Fruit fly (Drosophila melanogaster) whole organism, prepupa: Measurements from ENCODE around the gene raw.

Experiments
- Blimp-1 ChIP-seq: fragments of 200-800 bp; sonication (Bioruptor generic); optimal IDR thresholded peaks from 3 replicates; lab custom pipeline; 2017; ENCODE audit warnings: missing biosample characterization, missing genetic modification characterization, mild to moderate bottlenecking, moderate library complexity, missing genetic modification reagents
- CG10631 ChIP-seq: fragments of 200-800 bp; sonication (Bioruptor generic); optimal IDR thresholded peaks from 2 replicates; lab custom pipeline; 2016; ENCODE audit warnings: missing biosample characterization, missing genetic modification characterization
- CG10669 ChIP-seq: fragments of 200-800 bp; sonication (Bioruptor generic); optimal IDR thresholded peaks from 3 replicates; lab custom pipeline; 2018; ENCODE audit warnings: missing biosample characterization, mild to moderate bottlenecking, missing genetic modification characterization, moderate library complexity
- CG11294 ChIP-seq: fragments of 200-800 bp; sonication (Bioruptor generic); IDR thresholded peaks from 2 replicates; pipeline ENCODE4 v1.3.6; 2022; ENCODE audit warnings: missing biosample characterization, missing genetic modification characterization
- CG11762 ChIP-seq: fragments of 200-800 bp; sonication (Bioruptor generic); optimal IDR thresholded peaks from 3 replicates; lab custom pipeline; 2016; ENCODE audit warnings: missing biosample characterization, missing genetic modification characterization; ENCODE audit not compliant: insufficient read depth
- CG11902 ChIP-seq: fragments of 200-800 bp; sonication (Bioruptor generic); optimal IDR thresholded peaks from 3 replicates; lab custom pipeline; 2016; ENCODE audit warnings: missing biosample characterization, missing genetic modification characterization
- CG15336 ChIP-seq: fragments of 200-800 bp; sonication (Bioruptor generic); IDR thresholded peaks from 2 replicates; pipeline ENCODE4 v1.3.6; 2022; ENCODE audit warnings: missing biosample characterization, missing genetic modification characterization
- CG1621 ChIP-seq: fragments of 200-800 bp; sonication (Bioruptor generic); optimal IDR thresholded peaks from 3 replicates; lab custom pipeline; 2018; ENCODE audit warnings: missing biosample characterization, mild to moderate bottlenecking, missing genetic modification characterization
- CG16779 ChIP-seq: fragments of 200-800 bp; sonication (Bioruptor generic); optimal IDR thresholded peaks from 3 replicates; lab custom pipeline; 2017; ENCODE audit warnings: missing biosample characterization, mild to moderate bottlenecking, missing genetic modification characterization
- CG3032 ChIP-seq: fragments of 200-800 bp; optimal IDR thresholded peaks from 2 replicates; lab custom pipeline; 2019; ENCODE audit warnings: missing biosample characterization, mild to moderate bottlenecking, missing genetic modification characterization, moderate library complexity
- CG32006 ChIP-seq: fragments of 200-800 bp; sonication (Bioruptor generic); optimal IDR thresholded peaks from 3 replicates; lab custom pipeline; 2017; ENCODE audit warnings: missing biosample characterization, mild to moderate bottlenecking, missing genetic modification characterization
- CG34406 ChIP-seq: fragments of 200-800 bp; sonication (Bioruptor generic); optimal IDR thresholded peaks from 3 replicates; lab custom pipeline; 2016; ENCODE audit warnings: missing biosample characterization, missing genetic modification characterization
- CG3919 ChIP-seq: fragments of 200-800 bp; sonication (Bioruptor generic); optimal IDR thresholded peaks from 3 replicates; lab custom pipeline; 2016; ENCODE audit warnings: missing biosample characterization, missing genetic modification characterization
- CG4318 ChIP-seq: fragments of 200-800 bp; sonication (Bioruptor generic); optimal IDR thresholded peaks from 3 replicates; lab custom pipeline; 2017; ENCODE audit warnings: missing biosample characterization, mild to moderate bottlenecking, missing genetic modification characterization
- CG6163 ChIP-seq: fragments of 200-800 bp; sonication (Bioruptor generic); IDR thresholded peaks from 3 replicates; pipeline ENCODE4 v1.3.6; 2022; ENCODE audit warnings: missing biosample characterization, missing genetic modification characterization
- CG6276 ChIP-seq: fragments of 200-800 bp; sonication (Bioruptor generic); optimal IDR thresholded peaks from 2 replicates; lab custom pipeline; 2017; ENCODE audit warnings: missing biosample characterization, mild to moderate bottlenecking, missing genetic modification characterization
- CG6792 ChIP-seq: fragments of 200-800 bp; sonication (Bioruptor generic); optimal IDR thresholded peaks from 3 replicates; lab custom pipeline; 2016; ENCODE audit warnings: missing biosample characterization, missing genetic modification characterization
- CG6808 ChIP-seq: fragments of 200-800 bp; sonication (Bioruptor generic); optimal IDR thresholded peaks from 3 replicates; lab custom pipeline; 2017; ENCODE audit warnings: missing biosample characterization, missing genetic modification characterization, mild to moderate bottlenecking, moderate library complexity, missing genetic modification reagents
- CG6854 ChIP-seq: fragments of 200-800 bp; sonication (Bioruptor generic); optimal IDR thresholded peaks from 2 replicates; lab custom pipeline; 2017; ENCODE audit warnings: missing biosample characterization, mild to moderate bottlenecking, missing genetic modification characterization
- CG7368 ChIP-seq: fragments of 200-800 bp; sonication (Bioruptor generic); optimal IDR thresholded peaks from 3 replicates; lab custom pipeline; 2016; ENCODE audit warnings: missing biosample characterization, missing genetic modification characterization
- CG8119 ChIP-seq: fragments of 200-800 bp; sonication (Bioruptor generic); IDR thresholded peaks from 3 replicates; pipeline ENCODE4 v1.3.6; 2022; ENCODE audit warnings: missing biosample characterization, missing genetic modification characterization
- CG8319 ChIP-seq: fragments of 200-800 bp; sonication (Bioruptor generic); optimal IDR thresholded peaks from 3 replicates; lab custom pipeline; 2016; ENCODE audit warnings: missing biosample characterization, missing genetic modification characterization
- CG8632 ChIP-seq: fragments of 200-800 bp; sonication (Bioruptor generic); optimal IDR thresholded peaks from 3 replicates; lab custom pipeline; 2016; ENCODE audit warnings: missing biosample characterization, missing genetic modification characterization
- CG9139 ChIP-seq: fragments of 200-800 bp; sonication (Bioruptor generic); optimal IDR thresholded peaks from 3 replicates; lab custom pipeline; 2017; ENCODE audit warnings: missing biosample characterization, mild to moderate bottlenecking, missing genetic modification characterization
- Eip78C ChIP-seq: fragments of 200-800 bp; sonication (Bioruptor generic); peaks from one replicate; lab custom pipeline; 2016; ENCODE audit warnings: missing biosample characterization, missing genetic modification characterization
- Eip93F ChIP-seq: fragments of 200-800 bp; sonication (Bioruptor generic); optimal IDR thresholded peaks from 2 replicates; lab custom pipeline; 2016; ENCODE audit warnings: missing biosample characterization, mild to moderate bottlenecking, missing genetic modification characterization
- Ets21C ChIP-seq: fragments of 200-800 bp; sonication (Bioruptor generic); optimal IDR thresholded peaks from 3 replicates; lab custom pipeline; 2016; ENCODE audit warnings: missing biosample characterization, missing genetic modification characterization
- Ets96B ChIP-seq: fragments of 200-800 bp; optimal IDR thresholded peaks from 2 replicates; lab custom pipeline; 2019; ENCODE audit warnings: missing biosample characterization, mild to moderate bottlenecking, missing genetic modification characterization, moderate library complexity
- Gug ChIP-seq: fragments of 200-800 bp; sonication (Bioruptor generic); IDR thresholded peaks from 2 replicates; pipeline ENCODE4 v1.3.6; 2022; ENCODE audit warnings: missing biosample characterization, missing genetic modification characterization
- Hr38 ChIP-seq: sonication (Bioruptor generic); optimal IDR thresholded peaks from 2 replicates; lab custom pipeline; 2016; ENCODE audit warnings: missing biosample characterization, missing genetic modification characterization
- Hr39 ChIP-seq: fragments of 200-800 bp; sonication (Bioruptor generic); optimal IDR thresholded peaks from 2 replicates; lab custom pipeline; 2016; ENCODE audit warnings: missing biosample characterization, missing genetic modification characterization
- Hr4 ChIP-seq: fragments of 200-800 bp; sonication (Bioruptor generic); optimal IDR thresholded peaks from 3 replicates; lab custom pipeline; 2016; ENCODE audit warnings: missing biosample characterization, missing genetic modification characterization
- Lpt ChIP-seq: fragments of 200-800 bp; sonication (Bioruptor generic); optimal IDR thresholded peaks from 3 replicates; lab custom pipeline; 2016; ENCODE audit warnings: missing biosample characterization, missing genetic modification characterization
- Smox ChIP-seq: fragments of 200-800 bp; sonication (Bioruptor generic); optimal IDR thresholded peaks from 3 replicates; lab custom pipeline; 2016; ENCODE audit warnings: missing biosample characterization, missing genetic modification characterization
- Sox102F ChIP-seq: fragments of 200-800 bp; sonication (Bioruptor generic); optimal IDR thresholded peaks from 2 replicates; lab custom pipeline; 2016; ENCODE audit warnings: missing biosample characterization, mild to moderate bottlenecking, missing genetic modification characterization
- achi ChIP-seq: fragments of 200-800 bp; sonication (Bioruptor generic); optimal IDR thresholded peaks from 3 replicates; lab custom pipeline; 2016; ENCODE audit warnings: missing biosample characterization, missing genetic modification characterization
- acj6 ChIP-seq: fragments of 200-800 bp; sonication (Bioruptor generic); optimal IDR thresholded peaks from 3 replicates; lab custom pipeline; 2016; ENCODE audit warnings: missing biosample characterization, missing genetic modification characterization
- cyc ChIP-seq: fragments of 200-800 bp; sonication (Bioruptor generic); optimal IDR thresholded peaks from 3 replicates; lab custom pipeline; 2016; ENCODE audit warnings: missing biosample characterization, missing genetic modification characterization
- dac ChIP-seq: fragments of 200-800 bp; sonication (Bioruptor generic); optimal IDR thresholded peaks from 2 replicates; lab custom pipeline; 2017; ENCODE audit warnings: missing biosample characterization, mild to moderate bottlenecking, missing genetic modification characterization
- dsx ChIP-seq: fragments of 200-800 bp; optimal IDR thresholded peaks from 3 replicates; lab custom pipeline; 2019; ENCODE audit warnings: missing biosample characterization, mild to moderate bottlenecking, missing genetic modification characterization, moderate library complexity; ENCODE audit not compliant: poor library complexity, severe bottlenecking
- eg ChIP-seq: fragments of 200-800 bp; sonication (Bioruptor generic); IDR thresholded peaks from 3 replicates; pipeline ENCODE4 v1.3.6; 2022; ENCODE audit warnings: missing biosample characterization, missing genetic modification characterization
- esn ChIP-seq: fragments of 200-800 bp; sonication (Bioruptor generic); optimal IDR thresholded peaks from 2 replicates; lab custom pipeline; 2016; ENCODE audit warnings: missing biosample characterization, mild to moderate bottlenecking, missing genetic modification characterization, moderate library complexity
- fd59A ChIP-seq: fragments of 200-800 bp; sonication (Bioruptor generic); optimal IDR thresholded peaks from 2 replicates; lab custom pipeline; 2017; ENCODE audit warnings: missing biosample characterization, mild to moderate bottlenecking, missing genetic modification characterization, missing genetic modification reagents
- fd85E ChIP-seq: fragments of 200-800 bp; sonication (Bioruptor generic); optimal IDR thresholded peaks from 3 replicates; lab custom pipeline; 2016; ENCODE audit warnings: missing biosample characterization, missing genetic modification characterization
- fkh ChIP-seq: fragments of 200-800 bp; sonication (Bioruptor generic); optimal IDR thresholded peaks from 3 replicates; lab custom pipeline; 2017; ENCODE audit warnings: missing biosample characterization, mild to moderate bottlenecking, missing genetic modification characterization, moderate library complexity
- lz ChIP-seq: fragments of 200-800 bp; sonication (Bioruptor generic); optimal IDR thresholded peaks from 3 replicates; lab custom pipeline; 2016; ENCODE audit warnings: missing biosample characterization, missing genetic modification characterization
- net ChIP-seq: fragments of 200-800 bp; sonication (Bioruptor generic); optimal IDR thresholded peaks from 3 replicates; lab custom pipeline; 2016; ENCODE audit warnings: missing biosample characterization, missing genetic modification characterization
- pdm3 ChIP-seq: fragments of 200-800 bp; sonication (Bioruptor generic); optimal IDR thresholded peaks from 3 replicates; lab custom pipeline; 2016; ENCODE audit warnings: missing biosample characterization, missing genetic modification characterization
- salr ChIP-seq, 2 experiments: fragments of 200-800 bp; sonication (Bioruptor generic); optimal IDR thresholded peaks; 3 replicates each; lab custom pipeline; 2016 to 2018; ENCODE audit warnings: missing biosample characterization in 2 of 2, missing genetic modification characterization in 2 of 2, mild to moderate bottlenecking in 1 of 2
- spab ChIP-seq: fragments of 200-800 bp; sonication (Bioruptor generic); optimal IDR thresholded peaks from 2 replicates; lab custom pipeline; 2017; ENCODE audit warnings: missing biosample characterization, mild to moderate bottlenecking, missing genetic modification characterization, missing genetic modification reagents
- ss ChIP-seq, 2 experiments: fragments of 200-800 bp; sonication (Bioruptor generic); optimal IDR thresholded peaks; 2 replicates in 1 of 2; 3 replicates in 1 of 2; lab custom pipeline; 2017 to 2018; ENCODE audit warnings: mild to moderate bottlenecking in 2 of 2, missing biosample characterization in 2 of 2, missing genetic modification characterization in 2 of 2, moderate library complexity in 1 of 2
- svp ChIP-seq: fragments of 200-800 bp; sonication (Bioruptor generic); peaks from one replicate; lab custom pipeline; 2016; ENCODE audit warnings: missing biosample characterization, missing genetic modification characterization
- topi ChIP-seq: fragments of 200-800 bp; sonication (Bioruptor generic); optimal IDR thresholded peaks from 3 replicates; lab custom pipeline; 2016; ENCODE audit warnings: missing biosample characterization, missing genetic modification characterization

raw gene

DNA sequence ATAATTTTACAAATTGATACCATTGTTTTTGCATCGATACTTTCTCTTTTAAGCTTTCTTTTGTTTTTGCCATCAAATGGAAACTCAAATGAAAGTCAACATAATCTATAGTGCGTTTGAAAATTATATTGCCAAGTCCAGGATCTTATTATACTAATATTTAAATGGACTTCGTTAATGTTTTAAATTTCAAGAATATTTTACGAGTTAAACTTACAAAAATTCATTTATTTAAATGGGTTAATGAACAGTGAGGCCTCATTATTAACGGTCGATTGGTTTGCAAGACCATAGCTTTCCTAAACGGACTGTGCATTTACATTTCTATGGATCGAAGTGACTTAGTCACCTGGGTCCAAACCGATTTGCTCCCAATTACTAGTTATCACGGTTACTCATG, 4.1 kb downstream of the raw start:
- TF ChIP-seq Sox102F (GFP tag; lab: Kevin White, UChicago) (no peak), CG9139 (GFP tag; lab: Kevin White, UChicago) (no peak), CG4318 (GFP tag; lab: Kevin White, UChicago) (no peak), topi (GFP tag; lab: Kevin White, UChicago) (peak; percentile 5), fd85E (GFP tag; lab: Kevin White, UChicago) (no peak), fd59A (GFP tag; lab: Kevin White, UChicago) (no peak), svp (peak; percentile 69), CG16779 (tag; lab: Kevin White, UChicago) (no peak), CG6808 (no peak), Gug (GFP tag; lab: Robert Waterston, UW) (no peak), CG3032 (tag; lab: Kevin White, UChicago) (no peak), Blimp-1 (GFP tag; lab: Kevin White, UChicago) (no peak), CG6276 (GFP tag; lab: Kevin White, UChicago) (no peak), CG8319 (GFP tag; lab: Kevin White, UChicago) (no peak), net (no peak), CG34406 (no peak), Hr38 (GFP tag; lab: Kevin White, UChicago) (no peak), lz (GFP tag; lab: Kevin White, UChicago) (no peak), cyc (peak; percentile 10), Ets96B (tag; lab: Kevin White, UChicago) (no peak), Hr4 (peak; percentile 33), CG11294 (GFP tag; lab: Robert Waterston, UW) (no peak), spab (GFP tag; lab: Kevin White, UChicago) (no peak), CG8119 (GFP tag; lab: Robert Waterston, UW) (no peak), CG7368 (GFP tag; lab: Kevin White, UChicago) (no peak), Eip93F (GFP tag; lab: Kevin White, UChicago) (no peak), pdm3 (GFP tag; lab: Kevin White, UChicago) (no peak), CG6854 (no peak), CG11762 (GFP tag; lab: Kevin White, UChicago) (no peak), Ets21C (GFP tag; lab: Kevin White, UChicago) (no peak), esn (GFP tag; lab: Kevin White, UChicago) (no peak), CG6163 (GFP tag; lab: Robert Waterston, UW) (no peak), Smox (no peak), acj6 (no peak), achi (GFP tag; lab: Kevin White, UChicago) (no peak), Lpt (no peak), fkh (GFP tag; lab: Kevin White, UChicago) (no peak), CG1621 (tag; lab: Kevin White, UChicago) (no peak), dac (GFP tag; lab: Kevin White, UChicago) (no peak), CG15336 (GFP tag; lab: Robert Waterston, UW) (no peak), CG8632 (GFP tag; lab: Kevin White, UChicago) (no peak), ss (GFP tag; optimal IDR thresholded peaks at IDR 0.05; lab: Kevin White, UChicago) (no peak), eg (GFP tag; lab: Robert Waterston, UW) (no peak), CG10669 (GFP tag; lab: Kevin White, UChicago) (no peak), CG6792 (GFP tag; lab: Kevin White, UChicago) (no peak), dsx (GFP tag; lab: Kevin White, UChicago) (no peak), Eip78C (peak; percentile 38), CG32006 (GFP tag; lab: Kevin White, UChicago) (peak; percentile 34), CG11902 (GFP tag; lab: Kevin White, UChicago) (no peak), salr (GFP tag; optimal IDR thresholded peaks at IDR 0.05; lab: Kevin White, UChicago) (no peak), CG10631 (GFP tag; lab: Kevin White, UChicago) (no peak), Hr39 (GFP tag; lab: Kevin White, UChicago) (no peak), CG3919 (GFP tag; lab: Kevin White, UChicago) (no peak)
